Fruit fly (Drosophila melanogaster): ENCODE data around the gene CG5958.
A peak's percentile ranks its signal among the peaks of the same experiment; 100 is the strongest.

CG5958 gene

dm6 chr2L:7462147-7462546 lies 28.8 kb upstream of the CG5958 start, which contains the start of gene Gr28b:
Gene Gr28b, minus strand, starts transcription at chr2L:7462247.
- TF ChIP-seq ey (GFP tag; optimal IDR thresholded peaks at IDR 0.05) (no peak), foxo (GFP tag; optimal IDR thresholded peaks at IDR 0.05) (no peak), rgr (GFP tag; optimal IDR thresholded peaks at IDR 0.05) (no peak), tai (GFP tag; optimal IDR thresholded peaks at IDR 0.05) (no peak)

DNA sequence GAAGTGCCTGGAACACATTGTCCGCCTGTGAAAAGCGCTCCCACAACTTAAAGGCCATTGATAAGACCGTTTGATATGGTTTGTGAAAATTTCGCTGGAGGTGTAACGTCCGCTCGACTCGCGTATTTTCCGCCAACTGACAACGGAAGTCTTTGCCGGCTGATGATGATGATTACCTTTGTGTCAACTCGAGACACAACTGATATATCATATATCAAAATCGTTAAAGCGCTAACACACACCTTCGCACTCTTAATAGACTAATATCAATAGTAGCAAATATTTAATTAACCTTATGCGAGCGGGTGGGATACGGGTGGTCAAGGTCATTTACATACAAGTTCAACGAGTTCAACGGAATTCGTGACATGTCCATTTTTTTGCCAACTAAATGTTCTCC lies 20.8 kb upstream of the CG5958 start, which contains the start of gene Gr28a:
Gr28a (minus strand) TSS at position 101 of the 400 bp plus-strand sequence.
- no peak for TF ChIP-seq fru (GFP tag; optimal IDR thresholded peaks at IDR 0.05)
- TF ChIP-seq h (GFP tag; optimal IDR thresholded peaks at IDR 0.05), result no peak
- TF ChIP-seq CG9705 (GFP tag; optimal IDR thresholded peaks at IDR 0.05), result no peak
- TF ChIP-seq rgr (GFP tag; optimal IDR thresholded peaks at IDR 0.05), result no peak
- TF ChIP-seq brk (GFP tag; optimal IDR thresholded peaks at IDR 0.05), result no peak
- TF ChIP-seq Abd-B (GFP tag; optimal IDR thresholded peaks at IDR 0.05), result no peak
- no peak for TF ChIP-seq dmrt93B (GFP tag; optimal IDR thresholded peaks at IDR 0.05)
- TF ChIP-seq lola (GFP tag; optimal IDR thresholded peaks at IDR 0.05), result no peak

dm6 chr2L:7452093-7452492 lies 18.8 kb upstream of the CG5958 start:
- no peak for TF ChIP-seq foxo (GFP tag; optimal IDR thresholded peaks at IDR 0.05)
- no peak for TF ChIP-seq Myc (optimal IDR thresholded peaks at IDR 0.05)
- TF ChIP-seq usp (GFP tag; optimal IDR thresholded peaks at IDR 0.05), result no peak
- no peak for TF ChIP-seq sage (GFP tag; optimal IDR thresholded peaks at IDR 0.05)
- no peak for TF ChIP-seq N (GFP tag; optimal IDR thresholded peaks at IDR 0.05)
- no peak for TF ChIP-seq Hr78 (GFP tag; optimal IDR thresholded peaks at IDR 0.05)
- TF ChIP-seq dl (GFP tag; optimal IDR thresholded peaks at IDR 0.05; ENCODE audit: insufficient read depth in 1 of 2, partially characterized antibody in 2 of 2), result peak; percentile 56 to 69
- no peak for TF ChIP-seq OdsH (GFP tag; optimal IDR thresholded peaks at IDR 0.05)
- no peak for TF ChIP-seq lola (GFP tag; optimal IDR thresholded peaks at IDR 0.05)
- TF ChIP-seq Dif (GFP tag; optimal IDR thresholded peaks at IDR 0.05; ENCODE audit: partially characterized antibody), result peak; percentile 77
- TF ChIP-seq br (GFP tag; optimal IDR thresholded peaks at IDR 0.05), result no peak
- peak; percentile 65 for TF ChIP-seq Vsx2 (GFP tag; optimal IDR thresholded peaks at IDR 0.05; ENCODE audit: partially characterized antibody)

DNA sequence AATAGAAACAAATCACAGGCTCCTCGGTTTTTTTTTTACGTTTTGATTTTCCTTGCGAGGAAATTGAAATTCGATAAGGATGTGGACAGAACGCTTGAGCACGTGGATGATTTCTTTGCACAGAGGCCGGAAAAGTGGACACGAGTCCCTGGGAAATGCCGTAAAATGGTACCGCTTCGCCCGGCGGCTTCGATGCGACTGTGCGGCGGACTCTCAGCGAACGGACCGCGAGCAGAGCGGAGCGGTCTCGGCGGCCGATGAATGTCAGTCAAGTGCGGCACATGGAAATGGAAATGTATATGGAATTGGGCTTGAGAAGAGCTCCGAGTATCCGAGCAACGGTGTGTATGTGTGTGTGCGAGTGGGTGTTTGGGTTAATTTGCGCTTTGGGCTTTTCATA lies 17.6 kb upstream of the CG5958 start, which contains the start of gene santa-maria:
santa-maria (minus strand) TSS at position 279 of the 400 bp plus-strand sequence.
- TF ChIP-seq dmrt93B (GFP tag; optimal IDR thresholded peaks at IDR 0.05), result no peak
- peak; percentile 46 for TF ChIP-seq Vsx2 (GFP tag; optimal IDR thresholded peaks at IDR 0.05; ENCODE audit: partially characterized antibody)

- TF ChIP-seq dl (GFP tag; optimal IDR thresholded peaks at IDR 0.05; ENCODE audit: insufficient read depth in 1 of 2, partially characterized antibody in 2 of 2), result no peak
- no peak for TF ChIP-seq Dfd (GFP tag; optimal IDR thresholded peaks at IDR 0.05)
- no peak for TF ChIP-seq dsf (GFP tag; optimal IDR thresholded peaks at IDR 0.05; ENCODE audit: borderline replicate concordance)
- TF ChIP-seq Hr78 (GFP tag; optimal IDR thresholded peaks at IDR 0.05), result no peak
- TF ChIP-seq Jra (GFP tag; optimal IDR thresholded peaks at IDR 0.05), result no peak
- no peak for TF ChIP-seq brk (GFP tag; optimal IDR thresholded peaks at IDR 0.05)
- no peak for TF ChIP-seq sage (GFP tag; optimal IDR thresholded peaks at IDR 0.05)
- no peak for TF ChIP-seq h (GFP tag; optimal IDR thresholded peaks at IDR 0.05)
- TF ChIP-seq CG9705 (GFP tag; optimal IDR thresholded peaks at IDR 0.05), result no peak
- TF ChIP-seq CG32264 (GFP tag; optimal IDR thresholded peaks at IDR 0.05), result no peak
- TF ChIP-seq Hr83 (GFP tag; optimal IDR thresholded peaks at IDR 0.05; ENCODE audit: poor library complexity, severe bottlenecking), result no peak
Observed at dm6 chr2L:7448371-7448770, 15.1 kb upstream of the CG5958 start.

DNA sequence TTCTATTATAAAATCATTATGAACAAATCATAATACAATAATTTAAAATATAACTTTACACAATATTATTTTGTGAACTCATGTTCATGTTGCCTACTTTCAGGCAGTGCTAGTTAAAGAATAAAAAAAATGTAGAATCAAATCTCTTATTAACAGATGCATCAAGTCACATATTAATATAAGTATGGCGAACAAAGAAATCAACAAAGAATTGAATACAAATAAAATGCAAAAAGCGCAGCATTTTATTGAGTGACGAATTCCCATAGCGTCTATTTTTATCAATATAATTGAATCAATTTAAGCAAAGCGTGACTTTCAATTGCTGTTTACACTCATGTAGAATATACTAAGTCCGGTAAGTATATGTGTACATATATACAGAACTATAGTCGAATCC lies 14.5 kb upstream of the CG5958 start:
- TF ChIP-seq HLH106 (tag; optimal IDR thresholded peaks at IDR 0.05) (no peak), sage (GFP tag; optimal IDR thresholded peaks at IDR 0.05) (no peak), brk (GFP tag; optimal IDR thresholded peaks at IDR 0.05) (no peak), Dif (GFP tag; optimal IDR thresholded peaks at IDR 0.05; ENCODE audit: partially characterized antibody) (no peak), Myc (optimal IDR thresholded peaks at IDR 0.05) (peak; percentile 22), jim (GFP tag; optimal IDR thresholded peaks at IDR 0.05) (no peak)
